Fruit fly (Drosophila melanogaster): ENCODE results near the gene Ptpmeg.
A peak's percentile ranks its signal among the peaks of the same experiment; 100 is the strongest.

Ptpmeg gene

DNA sequence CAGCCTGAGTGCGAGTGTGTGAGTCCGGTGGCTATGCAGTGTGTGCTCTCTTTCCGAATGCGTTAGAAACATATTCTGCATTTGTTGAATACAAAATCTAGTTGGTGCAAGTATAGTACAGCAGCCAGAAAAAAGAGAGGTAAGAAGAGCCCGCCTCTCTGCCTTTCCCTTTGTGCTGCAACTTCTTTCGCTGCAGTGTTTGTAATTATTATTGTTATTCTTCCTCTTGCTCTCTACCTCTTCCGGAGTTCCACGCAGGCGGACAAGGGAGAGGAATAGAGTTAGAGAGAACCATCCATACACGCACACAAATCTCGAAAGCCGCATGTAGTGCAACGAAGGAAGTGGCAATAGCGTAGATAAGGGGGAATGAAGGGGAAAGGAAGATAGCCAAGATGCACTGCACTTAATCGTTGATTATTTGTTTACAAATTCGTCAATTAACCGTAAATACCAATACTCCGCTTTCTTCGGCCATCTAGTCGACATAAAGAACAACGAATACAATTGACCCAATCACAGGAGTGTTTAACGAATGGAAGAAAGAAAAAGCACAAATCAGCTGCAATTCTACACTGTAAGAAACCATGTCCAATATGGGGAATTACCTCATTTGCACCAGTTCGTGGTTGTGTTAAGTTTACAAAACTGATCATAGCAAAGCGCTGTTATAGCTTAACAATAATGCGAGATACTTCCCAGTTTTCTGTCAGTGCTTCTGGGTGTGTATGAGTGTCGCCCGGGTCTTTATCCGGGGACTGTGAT, 19.9 kb downstream of the Ptpmeg start (continued):
- TF ChIP-seq ftz-f1 (GFP tag; optimal IDR thresholded peaks at IDR 0.05) (no peak), CG8924 (tag; optimal IDR thresholded peaks at IDR 0.05) (peak; percentile 68), CG2202 (tag; optimal IDR thresholded peaks at IDR 0.05) (peak; percentile 71), CG7372 (GFP tag; IDR thresholded peaks at IDR 0.05) (0 out of 2 replicates have a peak, but pooled peaks have one; percentile 23), ap (GFP tag; IDR thresholded peaks at IDR 0.05) (peak; percentile 56), CrebB (tag; optimal IDR thresholded peaks at IDR 0.05) (no peak), slou (GFP tag; optimal IDR thresholded peaks at IDR 0.05) (no peak), Ptx1 (GFP tag; IDR thresholded peaks at IDR 0.05) (peak; percentile 73), Opbp (GFP tag; IDR thresholded peaks at IDR 0.05; ENCODE audit: partially characterized antibody) (no peak), lmd (GFP tag; IDR thresholded peaks at IDR 0.05) (peak; percentile 69), dm (GFP tag; optimal IDR thresholded peaks at IDR 0.05) (peak; percentile 13), Optix (GFP tag; IDR thresholded peaks at IDR 0.05) (peak; percentile 76), Asciz (GFP tag; optimal IDR thresholded peaks at IDR 0.05) (peak; percentile 61), cato (GFP tag; optimal IDR thresholded peaks at IDR 0.05; ENCODE audit: borderline replicate concordance) (peak; percentile 58), Aef1 (GFP tag; IDR thresholded peaks at IDR 0.05) (peak; percentile 34; the same call in 1 of the 3 replicates), D19A (tag; optimal IDR thresholded peaks at IDR 0.05) (peak; percentile 71), CG12299 (tag; optimal IDR thresholded peaks at IDR 0.05) (peak; percentile 43), mld (GFP tag; IDR thresholded peaks at IDR 0.05; ENCODE audit: partially characterized antibody) (no peak), CG33213 (GFP tag; optimal IDR thresholded peaks at IDR 0.05) (peak; percentile 40), Fer1 (GFP tag; optimal IDR thresholded peaks at IDR 0.05) (no peak), CG2120 (GFP tag; optimal IDR thresholded peaks at IDR 0.05) (no peak), Pdp1 (GFP tag; optimal IDR thresholded peaks at IDR 0.05) (peak; percentile 63 to 88), Atf3 (GFP tag; optimal IDR thresholded peaks at IDR 0.05) (peak; percentile 70), CG4328 (GFP tag; optimal IDR thresholded peaks at IDR 0.05) (no peak), Gsc (GFP tag; IDR thresholded peaks at IDR 0.05) (no peak), p53 (GFP tag; optimal IDR thresholded peaks at IDR 0.05) (peak; percentile 33), zfh2 (GFP tag; optimal IDR thresholded peaks at IDR 0.05) (no peak), CG7928 (GFP tag; optimal IDR thresholded peaks at IDR 0.05) (no peak), nau (GFP tag; optimal IDR thresholded peaks at IDR 0.05) (peak; percentile 49), Neu2 (GFP tag; optimal IDR thresholded peaks at IDR 0.05; ENCODE audit: borderline replicate concordance) (no peak), odd (GFP tag; optimal IDR thresholded peaks at IDR 0.05) (peak; percentile 12), Atf6 (GFP tag; IDR thresholded peaks at IDR 0.05) (peak; percentile 30; the same call in 1 of the 2 replicates), BEAF-32 (GFP tag; optimal IDR thresholded peaks at IDR 0.05) (no peak), CG6654 (GFP tag; optimal IDR thresholded peaks at IDR 0.05) (peak; percentile 48), BtbVII (GFP tag; optimal IDR thresholded peaks at IDR 0.05) (no peak), CG18599 (GFP tag; optimal IDR thresholded peaks at IDR 0.05) (peak; percentile 46), gsb-n (tag; optimal IDR thresholded peaks at IDR 0.05) (peak; percentile 67), Sox100B (GFP tag; optimal IDR thresholded peaks at IDR 0.05) (peak; percentile 69), CG17385 (GFP tag; optimal IDR thresholded peaks at IDR 0.05) (peak; percentile 88), esg (GFP tag; conservative IDR thresholded peaks at IDR 0.05) (peak; percentile 55; the same call in 1 of the 2 replicates), ab (GFP tag; optimal IDR thresholded peaks at IDR 0.05) (peak; percentile 35), CG8478 (optimal IDR thresholded peaks at IDR 0.05) (no peak), emc (GFP tag; optimal IDR thresholded peaks at IDR 0.05) (peak; percentile 28), gsb (GFP tag; IDR thresholded peaks at IDR 0.05) (no peak), disco-r (GFP tag; optimal IDR thresholded peaks at IDR 0.05) (peak; percentile 42), Spps (tag; optimal IDR thresholded peaks at IDR 0.05) (peak; percentile 64), CG17186 (GFP tag; optimal IDR thresholded peaks at IDR 0.05) (peak; percentile 40), Hey (tag; optimal IDR thresholded peaks at IDR 0.05) (no peak), ara (GFP tag; IDR thresholded peaks at IDR 0.05) (peak; percentile 88), E2f2 (GFP tag; IDR thresholded peaks at IDR 0.05) (peak; percentile 28; the same call in 1 of the 2 replicates)

All from whole organism, embryonic.